Worm (Caenorhabditis elegans) whole organism, young adult: ENCODE measurements around the gene C45G9.9.
A peak's percentile ranks its signal among the peaks of the same experiment; 100 is the strongest.

Source experiments
- C06A6.2 ChIP-seq: fragments of 200-800 bp; sonication (Bioruptor generic); conservative IDR thresholded peaks from 2 replicates; pipeline ENCODE4 v1.3.6; 2022; ENCODE audit warnings: missing genetic modification characterization, missing compliant biosample characterization
- F23B12.7 ChIP-seq: sonication (generic microtip); optimal IDR thresholded peaks from 2 replicates; lab custom pipeline; 2017; ENCODE audit warnings: missing genetic modification characterization, mild to moderate bottlenecking, missing compliant biosample characterization, antibody characterized with exemption, moderate library complexity; ENCODE audit not compliant: insufficient read depth
- F37B4.10 ChIP-seq: fragments of 200-800 bp; sonication (Bioruptor generic); IDR thresholded peaks from 2 replicates; pipeline ENCODE4 v1.3.6; 2022; ENCODE audit warnings: missing genetic modification characterization, missing compliant biosample characterization
- F49E8.2 ChIP-seq: sonication (generic microtip); optimal IDR thresholded peaks from 3 replicates; lab custom pipeline; 2017; ENCODE audit warnings: missing genetic modification characterization, mild to moderate bottlenecking, missing compliant biosample characterization, antibody characterized with exemption, moderate library complexity; ENCODE audit not compliant: insufficient read depth
- K11D2.4 ChIP-seq: fragments of 200-800 bp; sonication (Bioruptor generic); IDR thresholded peaks from 2 replicates; pipeline ENCODE4 v1.3.6; 2022; ENCODE audit warnings: missing genetic modification reagents, missing genetic modification characterization, missing compliant biosample characterization
- T26A5.8 ChIP-seq: sonication (generic microtip); optimal IDR thresholded peaks from 2 replicates; lab custom pipeline; 2016; ENCODE audit warnings: missing genetic modification characterization, missing compliant biosample characterization
- Y53F4B.3 ChIP-seq: fragments of 200-800 bp; sonication (Bioruptor generic); IDR thresholded peaks from 2 replicates; pipeline ENCODE4 v1.3.6; 2022; ENCODE audit warnings: missing genetic modification reagents, missing genetic modification characterization, missing compliant biosample characterization
- Y53G8AR.9 ChIP-seq: fragments of 200-800 bp; sonication (Bioruptor generic); conservative IDR thresholded peaks from 2 replicates; pipeline ENCODE4 v1.3.6; 2022; ENCODE audit warnings: missing genetic modification reagents, missing genetic modification characterization, missing compliant biosample characterization
- Y56A3A.18 ChIP-seq: fragments of 200-800 bp; sonication (Bioruptor generic); IDR thresholded peaks from 2 replicates; pipeline ENCODE4 v1.3.6; 2022; ENCODE audit warnings: missing genetic modification reagents, missing genetic modification characterization, missing compliant biosample characterization
- Y67H2A.10 ChIP-seq: fragments of 200-800 bp; sonication (Bioruptor generic); conservative IDR thresholded peaks from 2 replicates; pipeline ENCODE4 v1.3.6; 2022; ENCODE audit warnings: missing genetic modification reagents, missing genetic modification characterization, missing compliant biosample characterization
- attf-5 ChIP-seq: fragments of 200-800 bp; sonication (Bioruptor generic); optimal IDR thresholded peaks from 2 replicates; lab custom pipeline; 2018; ENCODE audit warnings: mild to moderate bottlenecking, missing genetic modification characterization, missing compliant biosample characterization
- die-1 ChIP-seq: sonication (generic microtip); optimal IDR thresholded peaks from 2 replicates; lab custom pipeline; 2016; ENCODE audit warnings: missing genotype, mild to moderate bottlenecking, missing genetic modification characterization, missing compliant biosample characterization
- efl-1 ChIP-seq: fragments of 150-350 bp; optimal IDR thresholded peaks from 2 replicates; lab custom pipeline; 2014; ENCODE audit warnings: missing biosample characterization, missing genetic modification reagents, missing genetic modification characterization
- egrh-3 ChIP-seq: fragments of 200-800 bp; sonication (Bioruptor generic); IDR thresholded peaks from 2 replicates; pipeline ENCODE4 v1.3.6; 2022; ENCODE audit warnings: missing genetic modification reagents, missing genetic modification characterization, missing compliant biosample characterization
- ekl-4 ChIP-seq: fragments of 200-800 bp; sonication (Bioruptor generic); IDR thresholded peaks from 2 replicates; pipeline ENCODE4 v1.3.6; 2022; ENCODE audit warnings: missing genetic modification reagents, missing genetic modification characterization, missing compliant biosample characterization
- hmg-1.2 ChIP-seq: fragments of 200-800 bp; sonication (Bioruptor generic); IDR thresholded peaks from 2 replicates; pipeline ENCODE4 v1.3.6; 2022; ENCODE audit warnings: missing genetic modification reagents, missing genetic modification characterization, missing compliant biosample characterization
- hmg-20 ChIP-seq: fragments of 200-800 bp; sonication (Bioruptor generic); IDR thresholded peaks from 2 replicates; pipeline ENCODE4 v1.3.6; 2022; ENCODE audit warnings: missing genetic modification reagents, missing genetic modification characterization, missing compliant biosample characterization
- hsf-1 ChIP-seq: fragments of 200-800 bp; sonication (Bioruptor generic); IDR thresholded peaks from 2 replicates; pipeline ENCODE4 v1.3.6; 2022; ENCODE audit warnings: missing genetic modification reagents, missing genetic modification characterization, missing compliant biosample characterization
- lin-35 ChIP-seq, 3 experiments: fragments of 150-350 bp in 2 of 3; sonication (generic microtip) in 1 of 3; optimal IDR thresholded peaks; 2 replicates each; lab custom pipeline; 2014 to 2018; ENCODE audit warnings: missing biosample characterization in 3 of 3, missing genetic modification characterization in 3 of 3, missing genetic modification reagents in 3 of 3
- lin-40 ChIP-seq: sonication (generic microtip); optimal IDR thresholded peaks from 2 replicates; lab custom pipeline; 2016; ENCODE audit warnings: missing genetic modification characterization, mild to moderate bottlenecking, missing compliant biosample characterization, missing genotype, missing genetic modification reagents
- lin-54 ChIP-seq: fragments of 200-800 bp; sonication (Bioruptor generic); optimal IDR thresholded peaks from 2 replicates; lab custom pipeline; 2018; ENCODE audit warnings: mild to moderate bottlenecking, missing genetic modification characterization, missing compliant biosample characterization
- lsy-27 ChIP-seq: sonication (generic microtip); optimal IDR thresholded peaks from 2 replicates; lab custom pipeline; 2017; ENCODE audit warnings: missing genetic modification characterization, mild to moderate bottlenecking, missing compliant biosample characterization, antibody characterized with exemption, missing genotype, borderline replicate concordance; ENCODE audit not compliant: insufficient read depth
- madf-10 ChIP-seq: sonication (generic microtip); optimal IDR thresholded peaks from 2 replicates; lab custom pipeline; 2016; ENCODE audit warnings: mild to moderate bottlenecking, missing genetic modification characterization, missing compliant biosample characterization
- madf-6 ChIP-seq: fragments of 200-800 bp; sonication (Bioruptor generic); IDR thresholded peaks from 2 replicates; pipeline ENCODE4 v1.3.6; 2022; ENCODE audit warnings: missing genetic modification reagents, missing genetic modification characterization, missing compliant biosample characterization
- mel-28 ChIP-seq: sonication (generic microtip); optimal IDR thresholded peaks from 2 replicates; lab custom pipeline; 2016; ENCODE audit warnings: borderline replicate concordance, mild to moderate bottlenecking, missing genetic modification characterization, missing compliant biosample characterization
- mes-4 ChIP-seq: sonication (generic microtip); optimal IDR thresholded peaks from 2 replicates; lab custom pipeline; 2016; ENCODE audit warnings: missing genotype, missing genetic modification characterization, missing compliant biosample characterization
- nhr-120 ChIP-seq: fragments of 200-800 bp; sonication (Bioruptor generic); IDR thresholded peaks from 2 replicates; pipeline ENCODE4 v1.3.6; 2022; ENCODE audit warnings: missing genetic modification characterization, missing compliant biosample characterization
- nhr-90 ChIP-seq: sonication (generic microtip); optimal IDR thresholded peaks from 2 replicates; lab custom pipeline; 2016; ENCODE audit warnings: missing genotype, mild to moderate bottlenecking, missing genetic modification characterization, missing compliant biosample characterization
- pbrm-1 ChIP-seq: fragments of 200-800 bp; sonication (Bioruptor generic); IDR thresholded peaks from 2 replicates; pipeline ENCODE4 v1.3.6; 2022; ENCODE audit warnings: missing genetic modification reagents, missing genetic modification characterization, missing compliant biosample characterization
- repo-1 ChIP-seq: sonication (generic microtip); optimal IDR thresholded peaks from 2 replicates; lab custom pipeline; 2017; ENCODE audit warnings: mild to moderate bottlenecking, missing genetic modification characterization, missing compliant biosample characterization
- sdz-38 ChIP-seq: sonication (generic microtip); optimal IDR thresholded peaks from 2 replicates; lab custom pipeline; 2016; ENCODE audit warnings: missing genotype, missing genetic modification characterization, missing compliant biosample characterization
- snpc-1.1 ChIP-seq: sonication (generic microtip); optimal IDR thresholded peaks from 2 replicates; lab custom pipeline; 2017; ENCODE audit warnings: missing genetic modification characterization, mild to moderate bottlenecking, missing compliant biosample characterization, antibody characterized with exemption, moderate library complexity, missing genotype, missing genetic modification reagents; ENCODE audit not compliant: insufficient read depth
- snpc-3.4 ChIP-seq: sonication (generic microtip); optimal IDR thresholded peaks from 2 replicates; lab custom pipeline; 2017; ENCODE audit warnings: missing genetic modification characterization, mild to moderate bottlenecking, missing compliant biosample characterization, antibody characterized with exemption, moderate library complexity, missing genotype, missing genetic modification reagents
- snpc-4 ChIP-seq, 5 experiments: fragments of 150-350 bp in 1 of 5; sonication (generic microtip) in 4 of 5; optimal IDR thresholded peaks; 2 replicates each; lab custom pipeline; 2014 to 2018; ENCODE audit warnings: missing genetic modification characterization in 5 of 5, missing biosample characterization in 3 of 5, antibody characterized with exemption in 2 of 5, mild to moderate bottlenecking in 2 of 5, missing compliant biosample characterization in 2 of 5, missing genotype in 2 of 5, moderate library complexity in 2 of 5, missing genetic modification reagents in 1 of 5
- tlf-1 ChIP-seq: fragments of 200-800 bp; sonication (Bioruptor generic); optimal IDR thresholded peaks from 2 replicates; lab custom pipeline; 2018; ENCODE audit warnings: mild to moderate bottlenecking, missing genetic modification characterization, missing compliant biosample characterization
- xnd-1 ChIP-seq: sonication (generic microtip); optimal IDR thresholded peaks from 2 replicates; lab custom pipeline; 2016; ENCODE audit warnings: missing genotype, missing genetic modification reagents, missing genetic modification characterization, missing compliant biosample characterization
- ztf-22 ChIP-seq: fragments of 200-800 bp; sonication (Bioruptor generic); optimal IDR thresholded peaks from 2 replicates; lab custom pipeline; 2018; ENCODE audit warnings: mild to moderate bottlenecking, missing genetic modification characterization, moderate library complexity, missing compliant biosample characterization
- ztf-25 ChIP-seq: fragments of 200-800 bp; sonication (Bioruptor generic); IDR thresholded peaks from 2 replicates; pipeline ENCODE4 v1.3.6; 2022; ENCODE audit warnings: missing genetic modification reagents, missing genetic modification characterization, missing compliant biosample characterization
- ztf-6 ChIP-seq: fragments of 200-800 bp; sonication (Bioruptor generic); IDR thresholded peaks from 2 replicates; pipeline ENCODE4 v1.3.6; 2022; ENCODE audit warnings: missing genetic modification reagents, missing genetic modification characterization, missing compliant biosample characterization

The C45G9.9 gene

DNA sequence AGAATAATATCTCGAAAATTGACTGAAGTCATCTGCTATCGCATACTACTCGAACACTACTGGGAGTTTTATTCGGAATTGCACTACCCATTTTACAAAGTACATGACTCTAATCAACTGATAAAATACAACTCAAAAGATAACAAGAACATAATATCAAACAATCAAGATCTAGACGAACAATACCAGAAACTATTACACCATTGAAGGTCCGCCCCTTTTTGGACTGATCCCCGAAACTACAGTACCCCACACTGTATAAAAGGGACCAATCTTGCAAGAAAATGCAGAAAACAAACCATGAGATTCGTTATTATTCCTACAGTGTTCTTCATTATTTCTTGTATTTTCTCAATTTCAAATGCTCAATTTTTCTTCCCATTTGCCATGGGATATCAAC is 38.9 kb upstream of the C45G9.9 start, which contains the start of gene F54D8.10:
Gene F54D8.10 (plus strand): TSS at position 301 of the 400 bp plus-strand sequence.
- no peak for TF ChIP-seq egrh-3 (GFP tag; lab: Robert Waterston, UW)
- TF ChIP-seq lsy-27 (tag; lab: Kevin White, UChicago), result no peak
- TF ChIP-seq nhr-120, result no peak

DNA sequence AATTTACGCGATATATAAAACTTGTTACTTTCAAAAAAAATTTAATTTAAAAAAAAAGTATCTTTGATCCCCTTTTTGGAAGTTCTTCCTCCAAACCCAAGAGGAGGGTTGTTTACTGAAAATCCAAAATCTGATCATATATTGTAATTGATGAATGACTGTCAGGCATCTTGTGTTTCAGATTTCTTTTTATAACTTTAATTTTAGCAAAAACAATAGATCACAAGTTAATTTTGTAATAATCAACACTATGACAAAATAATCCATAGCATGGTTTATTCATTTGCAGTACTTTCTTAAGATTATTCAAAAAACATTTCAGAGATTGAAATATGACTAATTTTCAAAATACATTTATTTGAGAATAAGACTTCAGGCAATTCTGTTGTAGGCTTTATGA is 36.7 kb upstream of the C45G9.9 start:
- TF ChIP-seq Y53F4B.3 (GFP tag; lab: Robert Waterston, UW), result no peak
- no peak for TF ChIP-seq madf-10

DNA sequence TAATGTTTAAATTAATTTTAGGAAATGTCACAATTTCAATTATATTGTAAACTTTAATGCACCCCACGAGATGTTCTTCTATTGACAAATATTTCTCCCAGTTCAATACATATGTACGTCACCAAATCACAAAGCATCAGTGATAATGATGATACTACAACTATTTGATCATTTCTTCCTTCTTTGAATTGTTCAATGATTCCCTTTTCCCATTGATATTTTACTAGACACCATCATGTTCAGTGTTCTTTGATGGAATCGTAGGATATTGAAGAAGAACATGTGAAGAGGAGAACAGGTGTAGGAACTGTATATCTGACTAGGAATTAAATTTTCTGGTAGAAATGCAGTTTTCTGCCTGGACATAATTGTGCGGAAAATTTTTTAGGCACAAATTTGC is 33.9 kb upstream of the C45G9.9 start:
- TF ChIP-seq F37B4.10 (GFP tag; lab: Robert Waterston, UW), result no peak
- no peak for TF ChIP-seq F23B12.7
- TF ChIP-seq F49E8.2 (tag; lab: Kevin White, UChicago), result no peak
- no peak for TF ChIP-seq nhr-90 (tag; lab: Kevin White, UChicago)
- no peak for TF ChIP-seq sdz-38
- TF ChIP-seq hmg-20 (GFP tag; lab: Robert Waterston, UW), result no peak

DNA sequence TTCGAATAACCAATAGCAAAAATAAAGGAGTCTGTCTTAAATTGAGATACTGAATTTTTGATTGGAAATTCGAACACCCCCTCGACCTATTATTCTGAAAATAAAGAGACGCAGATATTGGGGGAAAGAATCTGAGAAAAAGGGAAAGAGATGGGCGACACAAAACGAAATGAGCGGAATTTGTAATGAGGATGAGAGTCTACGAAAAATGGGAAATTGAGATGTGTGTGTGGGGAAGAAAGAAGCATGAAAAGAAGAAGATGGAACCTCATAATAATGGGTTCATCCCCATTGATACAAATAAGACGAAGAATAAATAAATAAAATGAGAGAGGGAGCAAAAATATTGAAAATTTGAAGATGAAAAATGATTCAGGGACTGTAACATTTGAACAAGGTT is 29.9 kb upstream of the C45G9.9 start, which contains the start of gene cah-1:
Gene cah-1 (minus strand): TSS at position 101 of the 400 bp plus-strand sequence.
- no peak for TF ChIP-seq die-1 (tag; lab: Kevin White, UChicago)
- no peak for TF ChIP-seq hmg-20 (GFP tag; lab: Robert Waterston, UW)
- TF ChIP-seq ztf-6 (GFP tag; lab: Robert Waterston, UW), result no peak
- no peak for TF ChIP-seq madf-10
- no peak for TF ChIP-seq K11D2.4 (GFP tag; lab: Robert Waterston, UW)
- no peak for TF ChIP-seq xnd-1 (tag; lab: Kevin White, UChicago)
- TF ChIP-seq tlf-1 (GFP tag; lab: Kevin White, UChicago), result no peak
- no peak for TF ChIP-seq ztf-25
- TF ChIP-seq efl-1 (GFP tag; lab: Kevin White, UChicago), result no peak
- no peak for TF ChIP-seq Y53G8AR.9 (GFP tag; lab: Robert Waterston, UW)

DNA sequence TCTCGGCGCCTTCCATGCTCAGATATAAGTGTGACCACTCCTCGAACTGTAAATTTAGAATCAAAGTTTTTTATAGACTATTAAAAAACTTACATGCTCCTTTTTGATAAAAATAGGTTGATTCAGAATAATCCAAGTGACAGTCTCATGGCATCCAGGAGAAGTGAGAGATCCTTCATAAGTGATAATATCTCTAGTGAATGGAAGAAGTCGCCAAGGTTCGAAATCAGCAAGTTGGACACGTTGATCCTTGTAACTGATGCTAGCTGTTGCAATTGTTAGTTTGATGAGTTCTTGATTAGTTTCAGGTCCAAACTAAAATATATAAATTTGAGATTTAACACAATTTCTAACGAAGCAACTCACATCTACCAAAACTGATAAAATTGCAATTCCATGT is 27.7 kb upstream of the C45G9.9 start:
- no peak for TF ChIP-seq pbrm-1 (GFP tag; lab: Robert Waterston, UW)
- TF ChIP-seq hmg-1.2, result no peak
- TF ChIP-seq lin-40, result peak; percentile 38
- no peak for TF ChIP-seq F49E8.2 (tag; lab: Kevin White, UChicago)
- peak; percentile 9 for TF ChIP-seq ztf-22 (GFP tag; lab: Kevin White, UChicago)
- no peak for TF ChIP-seq Y56A3A.18 (GFP tag; lab: Robert Waterston, UW)
- TF ChIP-seq lin-54, result peak; percentile 4
- TF ChIP-seq snpc-4 (GFP tag; optimal IDR thresholded peaks at IDR 0.05; lab: Kevin White, UChicago), result no peak
- peak in 2 of 4 experiments; percentile 32 to 45 for TF ChIP-seq snpc-4 (tag; optimal IDR thresholded peaks at IDR 0.05; lab: Kevin White, UChicago)
- no peak for TF ChIP-seq snpc-1.1 (tag; lab: Kevin White, UChicago)
- no peak for TF ChIP-seq mel-28 (tag; lab: Kevin White, UChicago)
- peak in 1 of 3 experiments; percentile 8 for TF ChIP-seq lin-35 (GFP tag; optimal IDR thresholded peaks at IDR 0.05; lab: Kevin White, UChicago)
- TF ChIP-seq madf-10, result peak; percentile 2
- TF ChIP-seq hsf-1, result 0 out of 2 replicates have a peak, but pooled peaks have one; percentile 16
- no peak for TF ChIP-seq mes-4 (tag; lab: Kevin White, UChicago)
- peak; percentile 25; the same call in 1 of the 2 replicates for TF ChIP-seq madf-6 (GFP tag; lab: Robert Waterston, UW)
- TF ChIP-seq Y53G8AR.9 (GFP tag; lab: Robert Waterston, UW), result peak; percentile 8; the same call in 1 of the 2 replicates
- peak; percentile 32 for TF ChIP-seq attf-5
- no peak for TF ChIP-seq sdz-38
- TF ChIP-seq egrh-3 (GFP tag; lab: Robert Waterston, UW), result no peak
- no peak for TF ChIP-seq T26A5.8
- peak; percentile 59 for TF ChIP-seq tlf-1 (GFP tag; lab: Kevin White, UChicago)
- TF ChIP-seq repo-1 (tag; lab: Kevin White, UChicago), result peak; percentile 30
- TF ChIP-seq C06A6.2 (GFP tag; lab: Robert Waterston, UW), result no peak
- no peak for TF ChIP-seq Y67H2A.10 (GFP tag; lab: Robert Waterston, UW)
- 0 out of 2 replicates have a peak, but pooled peaks have one; percentile 7 for TF ChIP-seq ekl-4
- TF ChIP-seq snpc-3.4 (tag; lab: Kevin White, UChicago), result no peak
